Worm (Caenorhabditis elegans) whole organism, L2 larva: ENCODE results near the gene R11D1.1.

Experiments used
- C34F6.9 ChIP-seq: fragments of 150-350 bp; optimal IDR thresholded peaks from 2 replicates; lab custom pipeline; 2014; ENCODE audit warnings: missing biosample characterization, missing genetic modification characterization
- F13H6.1 ChIP-seq: sonication (generic microtip); optimal IDR thresholded peaks from 2 replicates; lab custom pipeline; 2016; ENCODE audit warnings: missing genetic modification characterization, missing compliant biosample characterization
- R02D3.7 ChIP-seq: fragments of 150-350 bp; optimal IDR thresholded peaks from 2 replicates; lab custom pipeline; 2014; ENCODE audit warnings: missing biosample characterization, missing genetic modification characterization
- Y55F3AM.14 ChIP-seq: fragments of 200-800 bp; sonication (Bioruptor generic); optimal IDR thresholded peaks from 2 replicates; lab custom pipeline; 2018; ENCODE audit warnings: mild to moderate bottlenecking, missing genetic modification characterization, missing compliant biosample characterization
- alr-1 ChIP-seq: fragments of 150-350 bp; optimal IDR thresholded peaks from 2 replicates; lab custom pipeline; 2014; ENCODE audit warnings: missing biosample characterization, missing genetic modification characterization
- aly-2 ChIP-seq: fragments of 150-350 bp; optimal IDR thresholded peaks from 2 replicates; lab custom pipeline; 2014; ENCODE audit warnings: missing biosample characterization, missing genetic modification characterization
- ama-1 ChIP-seq: fragments of 150-350 bp; optimal IDR thresholded peaks from 2 replicates; lab custom pipeline; 2018; ENCODE audit warnings: inconsistent platforms
- blmp-1 ChIP-seq: sonication (generic microtip); optimal IDR thresholded peaks from 2 replicates; lab custom pipeline; 2017; ENCODE audit warnings: missing genetic modification characterization, mild to moderate bottlenecking, missing compliant biosample characterization, antibody characterized with exemption, moderate library complexity; ENCODE audit not compliant: insufficient read depth
- ceh-16 ChIP-seq: fragments of 150-350 bp; optimal IDR thresholded peaks from 2 replicates; lab custom pipeline; 2014; ENCODE audit warnings: missing biosample characterization, missing genetic modification characterization
- ceh-82 ChIP-seq: fragments of 150-350 bp; optimal IDR thresholded peaks from 2 replicates; lab custom pipeline; 2014; ENCODE audit warnings: missing biosample characterization, missing genetic modification characterization
- dmd-4 ChIP-seq: sonication (generic microtip); optimal IDR thresholded peaks from 2 replicates; lab custom pipeline; 2017; ENCODE audit warnings: missing biosample characterization, missing genetic modification characterization
- elt-1 ChIP-seq: fragments of 150-350 bp; optimal IDR thresholded peaks from 2 replicates; lab custom pipeline; 2014; ENCODE audit warnings: missing biosample characterization, missing genetic modification characterization
- fos-1 ChIP-seq: fragments of 150-350 bp; optimal IDR thresholded peaks from 2 replicates; lab custom pipeline; 2014; ENCODE audit warnings: missing biosample characterization, missing genetic modification characterization
- lin-11 ChIP-seq: fragments of 150-350 bp; sonication (generic microtip); optimal IDR thresholded peaks from 2 replicates; lab custom pipeline; 2014; ENCODE audit warnings: missing biosample characterization, missing genetic modification characterization, inconsistent platforms, mixed read lengths
- lin-13 ChIP-seq: fragments of 150-350 bp; optimal IDR thresholded peaks from 2 replicates; lab custom pipeline; 2014; ENCODE audit warnings: missing biosample characterization, missing genetic modification reagents, missing genetic modification characterization
- lin-39 ChIP-seq: fragments of 150-350 bp; optimal IDR thresholded peaks from 2 replicates; lab custom pipeline; 2014; ENCODE audit warnings: missing biosample characterization, missing genetic modification reagents, missing genetic modification characterization
- lsy-2 ChIP-seq, 2 experiments: fragments of 150-350 bp in 1 of 2; sonication (generic microtip) in 1 of 2; optimal IDR thresholded peaks; 2 replicates each; lab custom pipeline; 2014 to 2017; ENCODE audit warnings: missing biosample characterization in 2 of 2, missing genetic modification characterization in 2 of 2
- nhr-10 ChIP-seq: sonication (generic microtip); optimal IDR thresholded peaks from 2 replicates; lab custom pipeline; 2017; ENCODE audit warnings: missing biosample characterization, missing genetic modification characterization
- nhr-11 ChIP-seq: fragments of 150-350 bp; optimal IDR thresholded peaks from 2 replicates; lab custom pipeline; 2014; ENCODE audit warnings: missing biosample characterization, missing genetic modification characterization
- nhr-12 ChIP-seq: fragments of 150-350 bp; optimal IDR thresholded peaks from 2 replicates; lab custom pipeline; 2014; ENCODE audit warnings: missing biosample characterization, missing genetic modification characterization
- nhr-21 ChIP-seq: fragments of 150-350 bp; optimal IDR thresholded peaks from 2 replicates; lab custom pipeline; 2014; ENCODE audit warnings: missing biosample characterization, missing genetic modification characterization
- nhr-23 ChIP-seq: fragments of 150-350 bp; optimal IDR thresholded peaks from 2 replicates; lab custom pipeline; 2014; ENCODE audit warnings: missing biosample characterization, missing genetic modification reagents, missing genetic modification characterization
- nhr-237 ChIP-seq: fragments of 150-350 bp; optimal IDR thresholded peaks from 2 replicates; lab custom pipeline; 2014; ENCODE audit warnings: missing biosample characterization, missing genetic modification characterization
- nhr-25 ChIP-seq: fragments of 150-350 bp; sonication (generic microtip); optimal IDR thresholded peaks from 3 replicates; lab custom pipeline; 2014; ENCODE audit warnings: missing biosample characterization, missing genetic modification characterization
- nhr-6 ChIP-seq: fragments of 150-350 bp; optimal IDR thresholded peaks from 2 replicates; lab custom pipeline; 2014; ENCODE audit warnings: missing biosample characterization, missing genetic modification characterization
- peb-1 ChIP-seq: fragments of 150-350 bp; optimal IDR thresholded peaks from 2 replicates; lab custom pipeline; 2014; ENCODE audit warnings: missing biosample characterization, missing genetic modification characterization
- sem-4 ChIP-seq: fragments of 150-350 bp; optimal IDR thresholded peaks from 2 replicates; lab custom pipeline; 2014; ENCODE audit warnings: missing biosample characterization, missing genetic modification reagents, missing genetic modification characterization
- sma-3 ChIP-seq: sonication (generic microtip); optimal IDR thresholded peaks from 2 replicates; lab custom pipeline; 2016; ENCODE audit warnings: missing genetic modification reagents, missing genetic modification characterization, missing compliant biosample characterization
- sma-9 ChIP-seq, 2 experiments: fragments of 150-350 bp in 1 of 2; sonication (generic microtip) in 1 of 2; optimal IDR thresholded peaks; 2 replicates each; lab custom pipeline; 2014 to 2016; ENCODE audit warnings: missing genetic modification characterization in 2 of 2, mild to moderate bottlenecking in 1 of 2, missing biosample characterization in 1 of 2, missing compliant biosample characterization in 1 of 2, missing genetic modification reagents in 1 of 2, moderate library complexity in 1 of 2
- unc-55 ChIP-seq: fragments of 150-350 bp; sonication (generic microtip); optimal IDR thresholded peaks from 3 replicates; lab custom pipeline; 2014; ENCODE audit warnings: missing biosample characterization, missing genetic modification reagents, missing genetic modification characterization
- unc-62 ChIP-seq: fragments of 150-350 bp; optimal IDR thresholded peaks from 2 replicates; lab custom pipeline; 2014; ENCODE audit warnings: missing biosample characterization, missing genetic modification reagents, missing genetic modification characterization
- zag-1 ChIP-seq: fragments of 150-350 bp; optimal IDR thresholded peaks from 2 replicates; lab custom pipeline; 2014; ENCODE audit warnings: missing biosample characterization, missing genetic modification characterization
- ztf-1 ChIP-seq: fragments of 200-800 bp; sonication (Bioruptor generic); conservative IDR thresholded peaks from 2 replicates; pipeline ENCODE4 v1.3.6; 2022; ENCODE audit warnings: missing genetic modification characterization, missing compliant biosample characterization
- ztf-11 ChIP-seq: sonication (generic microtip); optimal IDR thresholded peaks from 2 replicates; lab custom pipeline; 2017; ENCODE audit warnings: missing biosample characterization, missing genetic modification characterization
- ztf-4 ChIP-seq: fragments of 150-350 bp; optimal IDR thresholded peaks from 2 replicates; lab custom pipeline; 2014; ENCODE audit warnings: missing biosample characterization, missing genetic modification characterization

R11D1.1 gene

DNA sequence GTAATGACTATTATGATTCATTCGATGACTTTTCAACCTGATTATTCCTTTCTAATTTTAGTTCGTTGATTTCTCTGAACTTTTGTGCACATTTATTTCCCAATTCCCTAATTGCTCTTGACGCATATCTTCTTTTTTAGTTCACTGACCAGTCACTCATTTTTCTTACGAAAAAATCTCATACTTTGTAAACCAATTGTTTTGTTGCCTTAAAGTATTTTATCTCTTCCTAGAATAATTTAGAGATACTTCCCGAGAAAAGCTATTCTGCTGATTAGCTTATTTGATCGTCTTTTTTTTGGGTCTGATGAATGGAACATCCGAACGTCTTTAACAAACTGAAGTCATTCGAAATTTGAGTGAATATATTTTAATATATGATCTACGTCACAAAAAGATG lies 24.9 kb upstream of the R11D1.1 start:
- TF ChIP-seq sma-9 (GFP tag; optimal IDR thresholded peaks at IDR 0.05; lab: Kevin White, UChicago) = no peak
- TF ChIP-seq sma-9 (tag; optimal IDR thresholded peaks at IDR 0.05; lab: Kevin White, UChicago) = no peak
- TF ChIP-seq aly-2 (tag; lab: Kevin White, UChicago) = no peak
- TF ChIP-seq lin-13 = no peak
- no peak for TF ChIP-seq nhr-6
- no peak for TF ChIP-seq ceh-16 (tag; lab: Kevin White, UChicago)
- no peak for TF ChIP-seq elt-1 (tag; lab: Kevin White, UChicago)
- TF ChIP-seq nhr-21 (tag; lab: Kevin White, UChicago) = no peak
- no peak for TF ChIP-seq Y55F3AM.14
- TF ChIP-seq nhr-237 = no peak
- no peak for TF ChIP-seq zag-1 (tag; lab: Kevin White, UChicago)
- no peak for TF ChIP-seq ceh-82 (tag; lab: Kevin White, UChicago)
- no peak for TF ChIP-seq nhr-12
- no peak for TF ChIP-seq lin-39 (tag; lab: Kevin White, UChicago)
- TF ChIP-seq F13H6.1 (tag; lab: Kevin White, UChicago) = no peak
- no peak for TF ChIP-seq nhr-23 (tag; lab: Kevin White, UChicago)
- no peak for TF ChIP-seq unc-62
- no peak for TF ChIP-seq nhr-10 (tag; lab: Kevin White, UChicago)
- TF ChIP-seq, all 48 proteins: peak for 0

- TF ChIP-seq nhr-23 (tag; lab: Kevin White, UChicago) = no peak
- TF ChIP-seq blmp-1 (tag; lab: Kevin White, UChicago) = no peak
- no peak for TF ChIP-seq aly-2 (tag; lab: Kevin White, UChicago)
- TF ChIP-seq lsy-2 (tag; optimal IDR thresholded peaks at IDR 0.05; lab: Kevin White, UChicago) = no peak
- no peak for TF ChIP-seq C34F6.9 (tag; lab: Kevin White, UChicago)
- TF ChIP-seq elt-1 (tag; lab: Kevin White, UChicago) = no peak
- TF ChIP-seq unc-62 = no peak
- TF ChIP-seq nhr-25 (tag; lab: Kevin White, UChicago) = no peak
- TF ChIP-seq sem-4 (tag; lab: Kevin White, UChicago) = no peak
- no peak for TF ChIP-seq alr-1 (tag; lab: Kevin White, UChicago)
- TF ChIP-seq ztf-1 (GFP tag; lab: Robert Waterston, UW) = no peak
- TF ChIP-seq ztf-4 (tag; lab: Kevin White, UChicago) = no peak
- no peak for TF ChIP-seq nhr-10 (tag; lab: Kevin White, UChicago)
- TF ChIP-seq dmd-4 (tag; lab: Kevin White, UChicago) = no peak
Observed at ce11 chrV:12679807-12680206, 24.4 kb upstream of the R11D1.1 start, which contains the start of gene frpr-15. frpr-15 (plus strand) TSS chrV:12680107.

- peak; percentile 3 for TF ChIP-seq fos-1 (tag; lab: Kevin White, UChicago)
- TF ChIP-seq elt-1 (tag; lab: Kevin White, UChicago) = no peak
Observed at ce11 chrV:12683205-12683604, 21.0 kb upstream of the R11D1.1 start.

ce11 chrV:12695155-12695554 lies 9.0 kb upstream of the R11D1.1 start, which contains the start of gene parn-1:
parn-1 (minus strand) TSS chrV:12695255.
- no peak for TF ChIP-seq lsy-2 (tag; optimal IDR thresholded peaks at IDR 0.05; lab: Kevin White, UChicago)
- no peak for TF ChIP-seq nhr-11 (tag; lab: Kevin White, UChicago)
- no peak for TF ChIP-seq zag-1 (tag; lab: Kevin White, UChicago)
- TF ChIP-seq elt-1 (tag; lab: Kevin White, UChicago) = no peak
- no peak for TF ChIP-seq ztf-11 (tag; lab: Kevin White, UChicago)
- no peak for TF ChIP-seq unc-55 (GFP tag; lab: Kevin White, UChicago)
- TF ChIP-seq peb-1 = no peak
- TF ChIP-seq sma-3 (GFP tag; lab: Kevin White, UChicago) = no peak
- no peak for TF ChIP-seq ama-1 (lab: Kevin White, UChicago)
- TF ChIP-seq aly-2 (tag; lab: Kevin White, UChicago) = no peak
- no peak for TF ChIP-seq R02D3.7
- TF ChIP-seq alr-1 (tag; lab: Kevin White, UChicago) = no peak
- no peak for TF ChIP-seq sem-4 (tag; lab: Kevin White, UChicago)
- TF ChIP-seq C34F6.9 (tag; lab: Kevin White, UChicago) = no peak
- no peak for TF ChIP-seq dmd-4 (tag; lab: Kevin White, UChicago)
- no peak for TF ChIP-seq nhr-6
- no peak for TF ChIP-seq lin-13

DNA sequence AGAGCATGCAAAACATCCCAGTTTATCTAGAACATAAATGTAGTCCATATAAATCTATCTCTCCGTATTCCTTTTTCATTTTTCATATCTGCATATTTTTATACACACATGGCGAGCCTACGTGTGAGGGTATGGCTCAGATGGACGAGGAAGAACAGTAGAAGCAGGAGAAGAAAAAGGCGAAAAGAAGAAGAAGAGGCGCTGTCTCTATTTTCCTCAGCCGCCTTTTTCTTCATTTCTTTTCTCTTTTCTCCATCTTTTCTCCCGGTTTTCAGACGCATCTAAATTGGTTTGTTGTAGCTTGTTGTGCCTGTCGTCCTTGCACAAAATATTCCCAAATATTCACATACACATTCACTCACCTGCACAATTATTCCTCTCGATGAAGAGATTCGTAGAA lies 8.2 kb upstream of the R11D1.1 start, which contains the start of gene K10C8.4:
Gene K10C8.4, plus strand, starts transcription at position 301 of the 400 bp plus-strand sequence.
- TF ChIP-seq C34F6.9 (tag; lab: Kevin White, UChicago) (peak; percentile 15), lin-11 (no peak), unc-55 (GFP tag; lab: Kevin White, UChicago) (peak; percentile 5)
